Fruit fly (Drosophila melanogaster) whole organism, embryonic: ENCODE data around the gene Bug22.

ENCODE experiments used
- Awh ChIP-seq: fragments of 200-800 bp; sonication (Bioruptor generic); IDR thresholded peaks from 2 replicates; pipeline ENCODE4, ENCODE4 v1.3.6; 2022; ENCODE audit warnings: missing biosample characterization, missing genetic modification characterization
- CG10543 ChIP-seq: fragments of 200-800 bp; sonication (Bioruptor generic); optimal IDR thresholded peaks from 3 replicates; lab custom pipeline; 2017; ENCODE audit warnings: missing biosample characterization, mild to moderate bottlenecking, missing genetic modification characterization, moderate library complexity
- CG12155 ChIP-seq: fragments of 200-800 bp; sonication (Bioruptor generic); optimal IDR thresholded peaks from 3 replicates; lab custom pipeline; 2016; ENCODE audit warnings: missing biosample characterization, missing genetic modification characterization
- CG12236 ChIP-seq: fragments of 200-800 bp; sonication (Bioruptor generic); optimal IDR thresholded peaks from 2 replicates; lab custom pipeline; 2016; ENCODE audit warnings: missing biosample characterization, missing genetic modification characterization
- CG12391 ChIP-seq: fragments of 200-800 bp; sonication (Bioruptor generic); optimal IDR thresholded peaks from 3 replicates; lab custom pipeline; 2018; ENCODE audit warnings: missing biosample characterization, mild to moderate bottlenecking, missing genetic modification characterization, moderate library complexity
- CG13123 ChIP-seq: fragments of 200-800 bp; sonication (Bioruptor generic); optimal IDR thresholded peaks from 2 replicates; lab custom pipeline; 2016; ENCODE audit warnings: missing biosample characterization, missing genetic modification characterization
- CG14014 ChIP-seq: fragments of 200-800 bp; sonication (Bioruptor generic); IDR thresholded peaks from 2 replicates; pipeline ENCODE4 v1.3.6; 2022; ENCODE audit warnings: missing biosample characterization, missing genetic modification characterization
- CG15696 ChIP-seq: fragments of 200-800 bp; sonication (Bioruptor generic); optimal IDR thresholded peaks from 2 replicates; lab custom pipeline; 2019; ENCODE audit warnings: missing biosample characterization, mild to moderate bottlenecking, missing genetic modification characterization, moderate library complexity
- CG31224 ChIP-seq: fragments of 200-800 bp; sonication (Bioruptor generic); IDR thresholded peaks from 2 replicates; pipeline ENCODE4 v1.3.6; 2022; ENCODE audit warnings: missing biosample characterization, missing genetic modification characterization
- CG3407 ChIP-seq: fragments of 200-800 bp; sonication (Bioruptor generic); optimal IDR thresholded peaks from 2 replicates; lab custom pipeline; 2018; ENCODE audit warnings: missing biosample characterization, mild to moderate bottlenecking, missing genetic modification characterization
- CG42726 ChIP-seq: fragments of 200-800 bp; sonication (Bioruptor generic); IDR thresholded peaks from 2 replicates; pipeline ENCODE4 v1.3.6; 2022; ENCODE audit warnings: missing biosample characterization, missing genetic modification characterization; ENCODE audit not compliant: partially characterized antibody
- CG4854 ChIP-seq: fragments of 200-800 bp; sonication (Bioruptor generic); optimal IDR thresholded peaks from 2 replicates; lab custom pipeline; 2016; ENCODE audit warnings: missing biosample characterization, missing genetic modification characterization, inconsistent platforms
- CG5180 ChIP-seq: fragments of 200-800 bp; sonication (Bioruptor generic); optimal IDR thresholded peaks from 3 replicates; lab custom pipeline; 2017; ENCODE audit warnings: missing biosample characterization, missing genetic modification characterization, mild to moderate bottlenecking, moderate library complexity, missing genetic modification reagents
- CG6254 ChIP-seq: fragments of 200-800 bp; sonication (Bioruptor generic); optimal IDR thresholded peaks from 3 replicates; lab custom pipeline; 2017; ENCODE audit warnings: mild to moderate bottlenecking, missing biosample characterization, missing genetic modification reagents, missing genetic modification characterization
- CG6791 ChIP-seq: fragments of 200-800 bp; sonication (Bioruptor generic); IDR thresholded peaks from 3 replicates; pipeline ENCODE4 v1.3.6; 2022; ENCODE audit warnings: missing biosample characterization, missing genetic modification characterization; ENCODE audit not compliant: partially characterized antibody
- CG7556 ChIP-seq: fragments of 200-800 bp; sonication (Bioruptor generic); optimal IDR thresholded peaks from 2 replicates; lab custom pipeline; 2017; ENCODE audit warnings: missing biosample characterization, mild to moderate bottlenecking, missing genetic modification characterization
- CG8089 ChIP-seq: fragments of 200-800 bp; sonication (Bioruptor generic); optimal IDR thresholded peaks from 3 replicates; lab custom pipeline; 2016; ENCODE audit warnings: missing biosample characterization, missing genetic modification characterization
- CG8944 ChIP-seq: fragments of 200-800 bp; sonication (Bioruptor generic); optimal IDR thresholded peaks from 3 replicates; lab custom pipeline; 2016; ENCODE audit warnings: missing biosample characterization, missing genetic modification characterization
- CG9215 ChIP-seq: fragments of 200-800 bp; sonication (Bioruptor generic); IDR thresholded peaks from 2 replicates; pipeline ENCODE4 v1.3.6; 2022; ENCODE audit warnings: missing biosample characterization, missing genetic modification characterization
- CHES-1-like ChIP-seq: fragments of 200-800 bp; sonication (Bioruptor generic); optimal IDR thresholded peaks from 2 replicates; lab custom pipeline; 2016; ENCODE audit warnings: missing biosample characterization, missing genetic modification characterization
- D ChIP-seq, 2 experiments: fragments of 200-800 bp in 1 of 2; fragments of >200 bp in 1 of 2; sonication (Bioruptor generic) in 1 of 2; optimal IDR thresholded peaks; 2 replicates in 1 of 2; 3 replicates in 1 of 2; lab custom pipeline; 2017; ENCODE audit warnings: mild to moderate bottlenecking in 1 of 2, missing biosample characterization in 1 of 2, missing genetic modification characterization in 1 of 2, missing genetic modification reagents in 1 of 2
- Eip74EF ChIP-seq, 2 experiments: fragments of 200-800 bp in 1 of 2; fragments of >200 bp in 1 of 2; sonication (Bioruptor generic) in 1 of 2; optimal IDR thresholded peaks; 2 replicates each; lab custom pipeline; 2017 to 2019; ENCODE audit warnings: missing biosample characterization in 2 of 2, missing genetic modification characterization in 2 of 2, mild to moderate bottlenecking in 1 of 2, moderate library complexity in 1 of 2
- HmgD ChIP-seq: fragments of 200-800 bp; sonication (Bioruptor generic); optimal IDR thresholded peaks from 3 replicates; lab custom pipeline; 2016; ENCODE audit warnings: missing biosample characterization, missing genetic modification characterization
- Hmr ChIP-seq: fragments of 200-800 bp; sonication (Bioruptor generic); optimal IDR thresholded peaks from 3 replicates; lab custom pipeline; 2017; ENCODE audit warnings: mild to moderate bottlenecking, missing biosample characterization, missing genetic modification reagents, missing genetic modification characterization
- Hr3 ChIP-seq: fragments of 200-800 bp; sonication (Bioruptor generic); optimal IDR thresholded peaks from 3 replicates; lab custom pipeline; 2016; ENCODE audit warnings: missing biosample characterization, missing genetic modification characterization
- Jarid2 ChIP-seq: fragments of 200-800 bp; sonication (Bioruptor generic); optimal IDR thresholded peaks from 3 replicates; lab custom pipeline; 2017; ENCODE audit warnings: mild to moderate bottlenecking, missing biosample characterization, missing genetic modification reagents, missing genetic modification characterization
- NFAT ChIP-seq: fragments of 200-800 bp; sonication (Bioruptor generic); IDR thresholded peaks from 2 replicates; pipeline ENCODE4 v1.3.6; 2022; ENCODE audit warnings: missing biosample characterization, missing genetic modification characterization
- Oaz ChIP-seq: fragments of 200-800 bp; sonication (Bioruptor generic); IDR thresholded peaks from 2 replicates; pipeline ENCODE4 v1.3.6; 2022; ENCODE audit warnings: missing biosample characterization, missing genetic modification characterization
- Stat92E ChIP-seq, 3 experiments: fragments of >200 bp in 2 of 3; fragments of 200-800 bp in 1 of 3; sonication (Bioruptor generic) in 1 of 3; optimal IDR thresholded peaks; 2 replicates each; lab custom pipeline; 2017 to 2019; ENCODE audit warnings: missing biosample characterization in 3 of 3, missing genetic modification characterization in 3 of 3, mild to moderate bottlenecking in 1 of 3, moderate library complexity in 1 of 3
- TFAM ChIP-seq: fragments of 200-800 bp; sonication (Bioruptor generic); optimal IDR thresholded peaks from 2 replicates; lab custom pipeline; 2017; ENCODE audit warnings: missing biosample characterization, missing genetic modification characterization, inconsistent platforms
- ab ChIP-seq: fragments of 200-800 bp; sonication (Bioruptor generic); optimal IDR thresholded peaks from 2 replicates; lab custom pipeline; 2016; ENCODE audit warnings: missing biosample characterization, missing genetic modification characterization
- az2 ChIP-seq: fragments of 200-800 bp; sonication (Bioruptor generic); optimal IDR thresholded peaks from 3 replicates; lab custom pipeline; 2016; ENCODE audit warnings: missing biosample characterization, missing genetic modification characterization
- bab2 ChIP-seq: fragments of 200-800 bp; sonication (Bioruptor generic); optimal IDR thresholded peaks from 2 replicates; lab custom pipeline; 2016; ENCODE audit warnings: missing biosample characterization, missing genetic modification characterization
- bigmax ChIP-seq: fragments of 200-800 bp; sonication (Bioruptor generic); optimal IDR thresholded peaks from 2 replicates; lab custom pipeline; 2018; ENCODE audit warnings: missing biosample characterization, mild to moderate bottlenecking, missing genetic modification characterization
- bowl ChIP-seq: fragments of 200-800 bp; sonication (Bioruptor generic); IDR thresholded peaks from 2 replicates; pipeline ENCODE4 v1.3.6; 2022; ENCODE audit warnings: missing biosample characterization, missing genetic modification characterization
- fd102C ChIP-seq: fragments of 200-800 bp; sonication (Bioruptor generic); optimal IDR thresholded peaks from 2 replicates; lab custom pipeline; 2018; ENCODE audit warnings: missing biosample characterization, mild to moderate bottlenecking, missing genetic modification characterization, moderate library complexity
- gfzf ChIP-seq: fragments of 200-800 bp; sonication (Bioruptor generic); optimal IDR thresholded peaks from 2 replicates; lab custom pipeline; 2016; ENCODE audit warnings: missing biosample characterization, mild to moderate bottlenecking, missing genetic modification characterization, moderate library complexity
- jumu ChIP-seq: fragments of 200-800 bp; sonication (Bioruptor generic); optimal IDR thresholded peaks from 3 replicates; lab custom pipeline; 2016; ENCODE audit warnings: missing biosample characterization, missing genetic modification characterization
- lov ChIP-seq, 2 experiments: fragments of 200-800 bp in 1 of 2; fragments of >200 bp in 1 of 2; sonication (Bioruptor generic) in 1 of 2; IDR thresholded peaks in 1 of 2; optimal IDR thresholded peaks in 1 of 2; 2 replicates in 1 of 2; 3 replicates in 1 of 2; pipeline versions ENCODE4 v1.3.6 to Lab custom; 2017 to 2022; ENCODE audit warnings: missing biosample characterization in 1 of 2, missing genetic modification characterization in 1 of 2
- mld ChIP-seq: fragments of 200-800 bp; sonication (Bioruptor generic); IDR thresholded peaks from 3 replicates; pipeline ENCODE4 v1.3.6; 2022; ENCODE audit warnings: missing biosample characterization, missing genetic modification characterization; ENCODE audit not compliant: partially characterized antibody
- nau ChIP-seq: fragments of 200-800 bp; sonication (Bioruptor generic); optimal IDR thresholded peaks from 3 replicates; lab custom pipeline; 2017; ENCODE audit warnings: missing biosample characterization, mild to moderate bottlenecking, missing genetic modification characterization, missing genetic modification reagents
- odd ChIP-seq: fragments of 200-800 bp; sonication (Bioruptor generic); optimal IDR thresholded peaks from 2 replicates; lab custom pipeline; 2017; ENCODE audit warnings: missing biosample characterization, mild to moderate bottlenecking, missing genetic modification characterization
- p53 ChIP-seq: fragments of 200-800 bp; sonication (Bioruptor generic); optimal IDR thresholded peaks from 2 replicates; lab custom pipeline; 2016; ENCODE audit warnings: missing biosample characterization, missing genetic modification characterization
- sqz ChIP-seq: fragments of 200-800 bp; sonication (Bioruptor generic); optimal IDR thresholded peaks from 3 replicates; lab custom pipeline; 2018; ENCODE audit warnings: missing biosample characterization, mild to moderate bottlenecking, missing genetic modification characterization
- tup ChIP-seq: fragments of 200-800 bp; sonication (Bioruptor generic); optimal IDR thresholded peaks from 2 replicates; lab custom pipeline; 2016; ENCODE audit warnings: missing biosample characterization, mild to moderate bottlenecking, missing genetic modification characterization, moderate library complexity
- zfh2 ChIP-seq: fragments of 200-800 bp; sonication (Bioruptor generic); optimal IDR thresholded peaks from 2 replicates; lab custom pipeline; 2016; ENCODE audit warnings: missing biosample characterization, missing genetic modification characterization

Bug22 gene

dm6 chr2L:10474815-10475214 is 44.1 kb upstream of the Bug22 start:
- TF ChIP-seq D (optimal IDR thresholded peaks at IDR 0.05; lab: Kevin White, UChicago) (no peak), D (GFP tag; optimal IDR thresholded peaks at IDR 0.05; lab: Kevin White, UChicago) (no peak), lov (optimal IDR thresholded peaks at IDR 0.05; lab: Kevin White, UChicago) (no peak), lov (GFP tag; IDR thresholded peaks at IDR 0.05; lab: Robert Waterston, UW) (no peak), CG5180 (GFP tag; lab: Kevin White, UChicago) (peak; percentile 91), Hmr (no peak), nau (GFP tag; lab: Kevin White, UChicago) (no peak), az2 (GFP tag; lab: Kevin White, UChicago) (no peak), CG13123 (GFP tag; lab: Kevin White, UChicago) (no peak)

- TF ChIP-seq ab (GFP tag; lab: Kevin White, UChicago) (peak; percentile 92), jumu (GFP tag; lab: Kevin White, UChicago) (peak; percentile 84), bowl (GFP tag; lab: Robert Waterston, UW) (peak; percentile 99), CG42726 (GFP tag; lab: Robert Waterston, UW) (no peak), CG6791 (GFP tag; lab: Robert Waterston, UW) (0 out of 3 replicates have a peak, but pooled peaks have one; percentile 20), CG8089 (GFP tag; lab: Kevin White, UChicago) (peak; percentile 92), bigmax (peak; percentile 80), Stat92E (GFP tag; optimal IDR thresholded peaks at IDR 0.05; lab: Kevin White, UChicago) (peak in 1 of 3 experiments; percentile 98), CG4854 (GFP tag; lab: Kevin White, UChicago) (peak; percentile 97), Jarid2 (peak; percentile 94), CG10543 (GFP tag; lab: Kevin White, UChicago) (peak; percentile 98), CHES-1-like (peak; percentile 89), nau (GFP tag; lab: Kevin White, UChicago) (peak; percentile 99), HmgD (peak; percentile 53), gfzf (GFP tag; lab: Kevin White, UChicago) (peak; percentile 4), CG6254 (GFP tag; lab: Kevin White, UChicago) (peak; percentile 98), sqz (peak; percentile 99), zfh2 (GFP tag; lab: Kevin White, UChicago) (peak; percentile 85), odd (GFP tag; lab: Kevin White, UChicago) (peak; percentile 99), CG8944 (peak; percentile 88), Oaz (peak; percentile 97), CG14014 (peak; percentile 99), fd102C (GFP tag; lab: Kevin White, UChicago) (peak; percentile 96), Eip74EF (GFP tag; optimal IDR thresholded peaks at IDR 0.05; lab: Kevin White, UChicago) (peak in 1 of 2 experiments; percentile 99), Hr3 (GFP tag; lab: Kevin White, UChicago) (peak; percentile 99), CG7556 (GFP tag; lab: Kevin White, UChicago) (peak; percentile 99), CG12236 (GFP tag; lab: Kevin White, UChicago) (peak; percentile 86), CG9215 (GFP tag; lab: Robert Waterston, UW) (peak; percentile 97), mld (GFP tag; lab: Robert Waterston, UW) (0 out of 3 replicates have a peak, but pooled peaks have one; percentile 44), CG12391 (tag; lab: Kevin White, UChicago) (peak; percentile 100), bab2 (GFP tag; lab: Kevin White, UChicago) (peak; percentile 96), CG15696 (tag; lab: Kevin White, UChicago) (peak; percentile 99), TFAM (GFP tag; lab: Kevin White, UChicago) (peak; percentile 95), NFAT (GFP tag; lab: Robert Waterston, UW) (peak; percentile 99; the same call in 1 of the 2 replicates), tup (GFP tag; lab: Kevin White, UChicago) (peak; percentile 97), CG3407 (peak; percentile 99), CG31224 (GFP tag; lab: Robert Waterston, UW) (peak; percentile 97), Awh (peak; percentile 100), p53 (peak; percentile 64), CG12155 (GFP tag; lab: Kevin White, UChicago) (peak; percentile 97)
Measured at dm6 chr2L:10474268-10474678, 43.6 kb upstream of the Bug22 start, which contains the start of gene RluA-1. TSS of gene RluA-1 (minus strand) at chr2L:10474349.
